Worm (Caenorhabditis elegans) whole organism, midembryonic: Measurements from ENCODE around the gene str-38.

ENCODE experiments used
- T22C8.4 ChIP-seq: fragments of 200-800 bp; sonication (Bioruptor generic); IDR thresholded peaks from 2 replicates; pipeline ENCODE4 v1.3.6; 2022; ENCODE audit warnings: missing genetic modification characterization, missing compliant biosample characterization
- cog-1 ChIP-seq: sonication (generic microtip); optimal IDR thresholded peaks from 2 replicates; lab custom pipeline; 2016; ENCODE audit warnings: missing genetic modification characterization, missing compliant biosample characterization
- flt-1 ChIP-seq: fragments of 200-800 bp; sonication (Bioruptor generic); IDR thresholded peaks from 2 replicates; pipeline ENCODE4 v1.3.6; 2022; ENCODE audit warnings: missing genetic modification characterization, missing compliant biosample characterization
- klf-2 ChIP-seq: fragments of 200-800 bp; sonication (Bioruptor generic); conservative IDR thresholded peaks from 2 replicates; pipeline ENCODE4 v1.3.6; 2022; ENCODE audit warnings: missing genetic modification reagents, missing genetic modification characterization, missing compliant biosample characterization
- med-1 ChIP-seq: sonication (generic microtip); optimal IDR thresholded peaks from 2 replicates; lab custom pipeline; 2017; ENCODE audit warnings: missing genetic modification characterization, mild to moderate bottlenecking, missing compliant biosample characterization, antibody characterized with exemption, missing genetic modification reagents; ENCODE audit not compliant: insufficient read depth
- ref-1 ChIP-seq: fragments of 200-800 bp; sonication (Bioruptor generic); conservative IDR thresholded peaks from 2 replicates; pipeline ENCODE4 v1.3.6; 2022; ENCODE audit warnings: missing genetic modification reagents, missing genetic modification characterization, missing compliant biosample characterization
- tab-1 ChIP-seq: fragments of 200-800 bp; sonication (Bioruptor generic); IDR thresholded peaks from 2 replicates; pipeline ENCODE4 v1.3.6; 2022; ENCODE audit warnings: missing genetic modification characterization, missing compliant biosample characterization
- ztf-23 ChIP-seq: fragments of 200-800 bp; sonication (Bioruptor generic); IDR thresholded peaks from 2 replicates; pipeline ENCODE4 v1.3.6; 2022; ENCODE audit warnings: missing genetic modification reagents, missing genetic modification characterization, missing compliant biosample characterization
- ztf-29 ChIP-seq: fragments of 200-800 bp; sonication (Bioruptor generic); IDR thresholded peaks from 2 replicates; pipeline ENCODE4 v1.3.6; 2022; ENCODE audit warnings: missing genetic modification reagents, missing genetic modification characterization, missing compliant biosample characterization

- no peak for TF ChIP-seq klf-2 (GFP tag; lab: Robert Waterston, UW)
- TF ChIP-seq T22C8.4 (GFP tag; lab: Robert Waterston, UW): no peak
- TF ChIP-seq ztf-23: no peak
- no peak for TF ChIP-seq cog-1 (tag; lab: Kevin White, UChicago)
- TF ChIP-seq flt-1: no peak
- TF ChIP-seq tab-1 (GFP tag; lab: Robert Waterston, UW): no peak
- TF ChIP-seq ztf-29 (GFP tag; lab: Robert Waterston, UW): no peak
- TF ChIP-seq med-1 (GFP tag; lab: Kevin White, UChicago): no peak
- TF ChIP-seq ref-1 (GFP tag; lab: Robert Waterston, UW): no peak
Observed at ce11 chrV:15758449-15758848, 26.3 kb upstream of the str-38 start, which contains the start of gene str-9.
